Worm (Caenorhabditis elegans) whole organism, L4 larva: ENCODE measurements around the gene F55G1.7.

ENCODE experiments used
- Y75B8A.6 ChIP-seq: fragments of 200-800 bp; sonication (Bioruptor generic); IDR thresholded peaks from 2 replicates; pipeline ENCODE4 v1.3.6; 2022; ENCODE audit warnings: missing genetic modification reagents, missing genetic modification characterization, missing compliant biosample characterization
- ceh-28 ChIP-seq: fragments of 150-350 bp; optimal IDR thresholded peaks from 2 replicates; lab custom pipeline; 2014; ENCODE audit warnings: missing biosample characterization, missing genetic modification reagents, missing genetic modification characterization
- mdl-1 ChIP-seq, 2 experiments: fragments of 150-350 bp in 1 of 2; sonication (generic microtip) in 1 of 2; optimal IDR thresholded peaks; 2 replicates each; lab custom pipeline; 2014 to 2017; ENCODE audit warnings: missing biosample characterization in 2 of 2, missing genetic modification characterization in 2 of 2
- nhr-11 ChIP-seq: fragments of 150-350 bp; optimal IDR thresholded peaks from 2 replicates; lab custom pipeline; 2014; ENCODE audit warnings: missing biosample characterization, missing genetic modification characterization
- skn-1 ChIP-seq: fragments of 150-350 bp; optimal IDR thresholded peaks from 2 replicates; lab custom pipeline; 2014; ENCODE audit warnings: missing biosample characterization, missing genetic modification characterization
- zag-1 ChIP-seq: fragments of 150-350 bp; optimal IDR thresholded peaks from 2 replicates; lab custom pipeline; 2014; ENCODE audit warnings: missing biosample characterization, missing genetic modification characterization

DNA sequence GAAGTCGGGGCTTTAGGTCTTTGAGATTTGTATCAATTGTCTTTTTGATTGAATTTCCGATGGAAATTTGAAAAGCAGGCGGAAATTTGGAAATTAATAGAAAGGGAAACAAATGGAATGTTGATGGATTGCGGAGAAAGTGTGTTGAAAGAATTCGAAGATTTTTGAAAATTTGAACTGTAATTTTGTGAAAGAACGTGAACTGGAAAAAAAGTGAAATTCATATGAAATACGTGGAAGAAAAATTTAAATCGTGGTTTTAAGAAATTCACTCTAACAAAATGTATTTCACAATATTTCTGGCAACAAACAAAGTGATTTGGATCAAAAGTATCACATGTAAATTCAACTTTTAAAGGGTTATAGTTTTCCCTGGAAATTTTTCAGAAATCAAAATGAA is 23.6 kb downstream of the F55G1.7 start, which contains the start of gene B0496.1:
- TF ChIP-seq ceh-28 (no peak), skn-1 (tag; lab: Kevin White, UChicago) (no peak), Y75B8A.6 (GFP tag; lab: Robert Waterston, UW) (no peak), nhr-11 (no peak), mdl-1 (tag; optimal IDR thresholded peaks at IDR 0.05; lab: Kevin White, UChicago) (no peak), zag-1 (tag; lab: Kevin White, UChicago) (no peak)
